Fruit fly (Drosophila melanogaster): ENCODE data around the gene CG34174.
A peak's percentile ranks its signal among the peaks of the same experiment; 100 is the strongest.

The CG34174 gene

dm6 chr2L:2177969-2178809 lies 35.9 kb upstream of the CG34174 start, which contains the start of gene aop (continued):
- TF ChIP-seq CG12744 (GFP tag; optimal IDR thresholded peaks at IDR 0.05), result no peak
- TF ChIP-seq NFAT (GFP tag; IDR thresholded peaks at IDR 0.05), result peak; percentile 36; the same call in 1 of the 2 replicates
- no peak for TF ChIP-seq Abd-B (GFP tag; optimal IDR thresholded peaks at IDR 0.05)
- peak in 1 of 2 experiments; percentile 43 for TF ChIP-seq dpn (GFP tag; optimal IDR thresholded peaks at IDR 0.05)
- TF ChIP-seq CG7963 (GFP tag; IDR thresholded peaks at IDR 0.05; ENCODE audit: partially characterized antibody), result peak; percentile 21; the same call in 1 of the 3 replicates
- 0 out of 2 replicates have a peak, but pooled peaks have one; percentile 5 for TF ChIP-seq CG14014 (GFP tag; IDR thresholded peaks at IDR 0.05)
- TF ChIP-seq Dbx (GFP tag; IDR thresholded peaks at IDR 0.05), result peak; percentile 48; the same call in 1 of the 3 replicates
- no peak for TF ChIP-seq slou (GFP tag; optimal IDR thresholded peaks at IDR 0.05)
- peak; percentile 10 for TF ChIP-seq CG8944 (GFP tag; optimal IDR thresholded peaks at IDR 0.05)
- no peak for TF ChIP-seq wek (GFP tag; optimal IDR thresholded peaks at IDR 0.05)
- peak; percentile 22 for TF ChIP-seq CG11504 (tag; optimal IDR thresholded peaks at IDR 0.05)
- peak; percentile 34 for TF ChIP-seq CG6254 (GFP tag; optimal IDR thresholded peaks at IDR 0.05)
- peak in 1 of 2 experiments; percentile 51 for TF ChIP-seq insv (GFP tag; optimal IDR thresholded peaks at IDR 0.05)
- no peak for TF ChIP-seq CG7928 (GFP tag; optimal IDR thresholded peaks at IDR 0.05)
- TF ChIP-seq Neu2 (GFP tag; optimal IDR thresholded peaks at IDR 0.05; ENCODE audit: borderline replicate concordance), result peak; percentile 6
- TF ChIP-seq chn (GFP tag; optimal IDR thresholded peaks at IDR 0.05), result no peak
- TF ChIP-seq CG10267 (tag; optimal IDR thresholded peaks at IDR 0.05), result peak; percentile 18
- TF ChIP-seq CG3407 (GFP tag; optimal IDR thresholded peaks at IDR 0.05), result peak; percentile 5
- peak; percentile 28 for TF ChIP-seq Asciz (GFP tag; optimal IDR thresholded peaks at IDR 0.05)
- TF ChIP-seq repo (GFP tag; optimal IDR thresholded peaks at IDR 0.05), result no peak
- TF ChIP-seq CG1233 (GFP tag; optimal IDR thresholded peaks at IDR 0.05), result no peak
- TF ChIP-seq CG1832 (GFP tag; optimal IDR thresholded peaks at IDR 0.05), result no peak
- no peak for TF ChIP-seq CG11398 (GFP tag; optimal IDR thresholded peaks at IDR 0.05)
- TF ChIP-seq ap (GFP tag; IDR thresholded peaks at IDR 0.05), result no peak
- no peak for TF ChIP-seq cato (GFP tag; optimal IDR thresholded peaks at IDR 0.05; ENCODE audit: borderline replicate concordance)
- peak; percentile 53 for TF ChIP-seq CG33213 (GFP tag; optimal IDR thresholded peaks at IDR 0.05)
- TF ChIP-seq pfk (GFP tag; optimal IDR thresholded peaks at IDR 0.05), result peak; percentile 45
- TF ChIP-seq CG4820 (GFP tag; optimal IDR thresholded peaks at IDR 0.05), result no peak
- TF ChIP-seq Oaz (GFP tag; IDR thresholded peaks at IDR 0.05), result no peak
- no peak for TF ChIP-seq Fer2 (tag; optimal IDR thresholded peaks at IDR 0.05)
- TF ChIP-seq dysf (GFP tag; IDR thresholded peaks at IDR 0.05), result no peak; the same call in 2 of the 3 replicates
- peak; percentile 25 for TF ChIP-seq CG15601 (tag; optimal IDR thresholded peaks at IDR 0.05)
- TF ChIP-seq CG7839 (tag; optimal IDR thresholded peaks at IDR 0.05), result peak; percentile 21
- peak; percentile 48 for TF ChIP-seq CG6854 (GFP tag; optimal IDR thresholded peaks at IDR 0.05)
- TF ChIP-seq fru (optimal IDR thresholded peaks at IDR 0.05), result no peak
- peak; percentile 73; the same call in 2 of the 3 replicates for TF ChIP-seq sr (GFP tag; IDR thresholded peaks at IDR 0.05)
- no peak for TF ChIP-seq CG4404 (GFP tag; IDR thresholded peaks at IDR 0.05)
- peak; percentile 39 for TF ChIP-seq Spps (tag; optimal IDR thresholded peaks at IDR 0.05)
- peak; percentile 48 for TF ChIP-seq CG13287 (GFP tag; IDR thresholded peaks at IDR 0.05; ENCODE audit: partially characterized antibody)
- peak; percentile 23; the same call in 1 of the 3 replicates for TF ChIP-seq row (GFP tag; IDR thresholded peaks at IDR 0.05)
- TF ChIP-seq lbe (GFP tag; optimal IDR thresholded peaks at IDR 0.05), result peak; percentile 3
- no peak for TF ChIP-seq CG10959 (GFP tag; IDR thresholded peaks at IDR 0.05)
- no peak for TF ChIP-seq Xbp1 (GFP tag; optimal IDR thresholded peaks at IDR 0.05)
- TF ChIP-seq fd3F (GFP tag; optimal IDR thresholded peaks at IDR 0.05), result no peak
- no peak for TF ChIP-seq peb (GFP tag; IDR thresholded peaks at IDR 0.05)
- peak; percentile 30 for TF ChIP-seq CG6765 (GFP tag; optimal IDR thresholded peaks at IDR 0.05)
- TF ChIP-seq NK7.1 (GFP tag; optimal IDR thresholded peaks at IDR 0.05), result no peak
- peak; percentile 90 for TF ChIP-seq Med (GFP tag)
- no peak for TF ChIP-seq trh (GFP tag; optimal IDR thresholded peaks at IDR 0.05)

Data from whole organism, embryonic.